Fruit fly (Drosophila melanogaster) whole organism, prepupa: ENCODE results near the gene Sil1.

Experiments used
- CG10669 ChIP-seq: fragments of 200-800 bp; sonication (Bioruptor generic); optimal IDR thresholded peaks from 3 replicates; lab custom pipeline; 2018; ENCODE audit warnings: missing biosample characterization, mild to moderate bottlenecking, missing genetic modification characterization, moderate library complexity
- CG11762 ChIP-seq: fragments of 200-800 bp; sonication (Bioruptor generic); optimal IDR thresholded peaks from 3 replicates; lab custom pipeline; 2016; ENCODE audit warnings: missing biosample characterization, missing genetic modification characterization; ENCODE audit not compliant: insufficient read depth
- CG11902 ChIP-seq: fragments of 200-800 bp; sonication (Bioruptor generic); optimal IDR thresholded peaks from 3 replicates; lab custom pipeline; 2016; ENCODE audit warnings: missing biosample characterization, missing genetic modification characterization
- CG15336 ChIP-seq: fragments of 200-800 bp; sonication (Bioruptor generic); IDR thresholded peaks from 2 replicates; pipeline ENCODE4 v1.3.6; 2022; ENCODE audit warnings: missing biosample characterization, missing genetic modification characterization
- CG3032 ChIP-seq: fragments of 200-800 bp; optimal IDR thresholded peaks from 2 replicates; lab custom pipeline; 2019; ENCODE audit warnings: missing biosample characterization, mild to moderate bottlenecking, missing genetic modification characterization, moderate library complexity
- CG31627 ChIP-seq: fragments of 200-800 bp; sonication (Bioruptor generic); optimal IDR thresholded peaks from 3 replicates; lab custom pipeline; 2016; ENCODE audit warnings: missing biosample characterization, missing genetic modification characterization
- CG3919 ChIP-seq: fragments of 200-800 bp; sonication (Bioruptor generic); optimal IDR thresholded peaks from 3 replicates; lab custom pipeline; 2016; ENCODE audit warnings: missing biosample characterization, missing genetic modification characterization
- CG4318 ChIP-seq: fragments of 200-800 bp; sonication (Bioruptor generic); optimal IDR thresholded peaks from 3 replicates; lab custom pipeline; 2017; ENCODE audit warnings: missing biosample characterization, mild to moderate bottlenecking, missing genetic modification characterization
- CG6163 ChIP-seq: fragments of 200-800 bp; sonication (Bioruptor generic); IDR thresholded peaks from 3 replicates; pipeline ENCODE4 v1.3.6; 2022; ENCODE audit warnings: missing biosample characterization, missing genetic modification characterization
- CG6792 ChIP-seq: fragments of 200-800 bp; sonication (Bioruptor generic); optimal IDR thresholded peaks from 3 replicates; lab custom pipeline; 2016; ENCODE audit warnings: missing biosample characterization, missing genetic modification characterization
- CG6854 ChIP-seq: fragments of 200-800 bp; sonication (Bioruptor generic); optimal IDR thresholded peaks from 2 replicates; lab custom pipeline; 2017; ENCODE audit warnings: missing biosample characterization, mild to moderate bottlenecking, missing genetic modification characterization
- CG7368 ChIP-seq: fragments of 200-800 bp; sonication (Bioruptor generic); optimal IDR thresholded peaks from 3 replicates; lab custom pipeline; 2016; ENCODE audit warnings: missing biosample characterization, missing genetic modification characterization
- CG8119 ChIP-seq: fragments of 200-800 bp; sonication (Bioruptor generic); IDR thresholded peaks from 3 replicates; pipeline ENCODE4 v1.3.6; 2022; ENCODE audit warnings: missing biosample characterization, missing genetic modification characterization
- CG8632 ChIP-seq: fragments of 200-800 bp; sonication (Bioruptor generic); optimal IDR thresholded peaks from 3 replicates; lab custom pipeline; 2016; ENCODE audit warnings: missing biosample characterization, missing genetic modification characterization
- CG9139 ChIP-seq: fragments of 200-800 bp; sonication (Bioruptor generic); optimal IDR thresholded peaks from 3 replicates; lab custom pipeline; 2017; ENCODE audit warnings: missing biosample characterization, mild to moderate bottlenecking, missing genetic modification characterization
- Eip75B ChIP-seq: fragments of 200-800 bp; sonication (Bioruptor generic); optimal IDR thresholded peaks from 3 replicates; lab custom pipeline; 2016; ENCODE audit warnings: missing biosample characterization, missing genetic modification characterization
- Eip78C ChIP-seq: fragments of 200-800 bp; sonication (Bioruptor generic); peaks from one replicate; lab custom pipeline; 2016; ENCODE audit warnings: missing biosample characterization, missing genetic modification characterization
- Eip93F ChIP-seq: fragments of 200-800 bp; sonication (Bioruptor generic); optimal IDR thresholded peaks from 2 replicates; lab custom pipeline; 2016; ENCODE audit warnings: missing biosample characterization, mild to moderate bottlenecking, missing genetic modification characterization
- Gug ChIP-seq: fragments of 200-800 bp; sonication (Bioruptor generic); IDR thresholded peaks from 2 replicates; pipeline ENCODE4 v1.3.6; 2022; ENCODE audit warnings: missing biosample characterization, missing genetic modification characterization
- Hr39 ChIP-seq: fragments of 200-800 bp; sonication (Bioruptor generic); optimal IDR thresholded peaks from 2 replicates; lab custom pipeline; 2016; ENCODE audit warnings: missing biosample characterization, missing genetic modification characterization
- Hr4 ChIP-seq: fragments of 200-800 bp; sonication (Bioruptor generic); optimal IDR thresholded peaks from 3 replicates; lab custom pipeline; 2016; ENCODE audit warnings: missing biosample characterization, missing genetic modification characterization
- Met ChIP-seq: fragments of 200-800 bp; sonication (Bioruptor generic); optimal IDR thresholded peaks from 3 replicates; lab custom pipeline; 2016; ENCODE audit warnings: missing biosample characterization, missing genetic modification characterization
- OdsH ChIP-seq: fragments of 200-800 bp; sonication (Bioruptor generic); optimal IDR thresholded peaks from 3 replicates; lab custom pipeline; 2016; ENCODE audit warnings: missing biosample characterization, missing genetic modification characterization
- Sox15 ChIP-seq: fragments of 200-800 bp; sonication (Bioruptor generic); optimal IDR thresholded peaks from 3 replicates; lab custom pipeline; 2016; ENCODE audit warnings: missing biosample characterization, missing genetic modification characterization
- dac ChIP-seq: fragments of 200-800 bp; sonication (Bioruptor generic); optimal IDR thresholded peaks from 2 replicates; lab custom pipeline; 2017; ENCODE audit warnings: missing biosample characterization, mild to moderate bottlenecking, missing genetic modification characterization
- dsx ChIP-seq: fragments of 200-800 bp; optimal IDR thresholded peaks from 3 replicates; lab custom pipeline; 2019; ENCODE audit warnings: missing biosample characterization, mild to moderate bottlenecking, missing genetic modification characterization, moderate library complexity; ENCODE audit not compliant: poor library complexity, severe bottlenecking
- esn ChIP-seq: fragments of 200-800 bp; sonication (Bioruptor generic); optimal IDR thresholded peaks from 2 replicates; lab custom pipeline; 2016; ENCODE audit warnings: missing biosample characterization, mild to moderate bottlenecking, missing genetic modification characterization, moderate library complexity
- fd85E ChIP-seq: fragments of 200-800 bp; sonication (Bioruptor generic); optimal IDR thresholded peaks from 3 replicates; lab custom pipeline; 2016; ENCODE audit warnings: missing biosample characterization, missing genetic modification characterization
- fkh ChIP-seq: fragments of 200-800 bp; sonication (Bioruptor generic); optimal IDR thresholded peaks from 3 replicates; lab custom pipeline; 2017; ENCODE audit warnings: missing biosample characterization, mild to moderate bottlenecking, missing genetic modification characterization, moderate library complexity
- net ChIP-seq: fragments of 200-800 bp; sonication (Bioruptor generic); optimal IDR thresholded peaks from 3 replicates; lab custom pipeline; 2016; ENCODE audit warnings: missing biosample characterization, missing genetic modification characterization
- pdm3 ChIP-seq: fragments of 200-800 bp; sonication (Bioruptor generic); optimal IDR thresholded peaks from 3 replicates; lab custom pipeline; 2016; ENCODE audit warnings: missing biosample characterization, missing genetic modification characterization
- salr ChIP-seq, 2 experiments: fragments of 200-800 bp; sonication (Bioruptor generic); optimal IDR thresholded peaks; 3 replicates each; lab custom pipeline; 2016 to 2018; ENCODE audit warnings: missing biosample characterization in 2 of 2, missing genetic modification characterization in 2 of 2, mild to moderate bottlenecking in 1 of 2
- spab ChIP-seq: fragments of 200-800 bp; sonication (Bioruptor generic); optimal IDR thresholded peaks from 2 replicates; lab custom pipeline; 2017; ENCODE audit warnings: missing biosample characterization, mild to moderate bottlenecking, missing genetic modification characterization, missing genetic modification reagents
- ss ChIP-seq, 2 experiments: fragments of 200-800 bp; sonication (Bioruptor generic); optimal IDR thresholded peaks; 2 replicates in 1 of 2; 3 replicates in 1 of 2; lab custom pipeline; 2017 to 2018; ENCODE audit warnings: mild to moderate bottlenecking in 2 of 2, missing biosample characterization in 2 of 2, missing genetic modification characterization in 2 of 2, moderate library complexity in 1 of 2
- svp ChIP-seq: fragments of 200-800 bp; sonication (Bioruptor generic); peaks from one replicate; lab custom pipeline; 2016; ENCODE audit warnings: missing biosample characterization, missing genetic modification characterization
- vri ChIP-seq: fragments of 200-800 bp; sonication (Bioruptor generic); optimal IDR thresholded peaks from 3 replicates; lab custom pipeline; 2016; ENCODE audit warnings: missing biosample characterization, mild to moderate bottlenecking, missing genetic modification characterization

The Sil1 gene

dm6 chr3R:25247379-25247869 is 12.1 kb upstream of the Sil1 start, which contains the start of the genes RpS27 and Nup37 (continued):
- TF ChIP-seq CG10669 (peak; percentile 87), CG7368 (GFP tag; lab: Kevin White, UChicago) (peak; percentile 96), CG11902 (GFP tag; lab: Kevin White, UChicago) (peak; percentile 93), Sox15 (GFP tag; lab: Kevin White, UChicago) (peak; percentile 92), CG15336 (0 out of 2 replicates have a peak, but pooled peaks have one; percentile 24), Met (GFP tag; lab: Kevin White, UChicago) (peak; percentile 96), spab (GFP tag; lab: Kevin White, UChicago) (peak; percentile 76), CG6163 (GFP tag; lab: Robert Waterston, UW) (peak; percentile 96), Eip93F (GFP tag; lab: Kevin White, UChicago) (no peak), Eip75B (peak; percentile 96), CG31627 (peak; percentile 97), salr (GFP tag; optimal IDR thresholded peaks at IDR 0.05; lab: Kevin White, UChicago) (peak in 1 of 2 experiments; percentile 98), CG3919 (GFP tag; lab: Kevin White, UChicago) (peak; percentile 98), net (GFP tag; lab: Kevin White, UChicago) (peak; percentile 96), CG4318 (GFP tag; lab: Kevin White, UChicago) (no peak), ss (GFP tag; optimal IDR thresholded peaks at IDR 0.05; lab: Kevin White, UChicago) (peak; percentile 85 to 93), OdsH (peak; percentile 92), CG6792 (GFP tag; lab: Kevin White, UChicago) (peak; percentile 91), dsx (peak; percentile 74), Hr4 (GFP tag; lab: Kevin White, UChicago) (no peak), pdm3 (GFP tag; lab: Kevin White, UChicago) (peak; percentile 94), CG3032 (tag; lab: Kevin White, UChicago) (peak; percentile 88), dac (GFP tag; lab: Kevin White, UChicago) (peak; percentile 91), CG8632 (GFP tag; lab: Kevin White, UChicago) (peak; percentile 89), CG11762 (GFP tag; lab: Kevin White, UChicago) (peak; percentile 88), CG9139 (GFP tag; lab: Kevin White, UChicago) (peak; percentile 94)

- TF ChIP-seq Hr39 (GFP tag; lab: Kevin White, UChicago) (no peak), fkh (GFP tag; lab: Kevin White, UChicago) (peak; percentile 11), svp (GFP tag; lab: Kevin White, UChicago) (peak; percentile 75), OdsH (no peak), Eip78C (GFP tag; lab: Kevin White, UChicago) (no peak)
These were observed 9.9 kb upstream of the Sil1 start, which contains the start of gene bam for dm6 chr3R:25245052-25245813. Gene bam (minus strand): TSS chr3R:25245109.

- TF ChIP-seq ss (GFP tag; optimal IDR thresholded peaks at IDR 0.05; lab: Kevin White, UChicago) (no peak), CG7368 (GFP tag; lab: Kevin White, UChicago) (no peak), fd85E (no peak), OdsH (no peak), vri (GFP tag; lab: Kevin White, UChicago) (no peak), Gug (GFP tag; lab: Robert Waterston, UW) (no peak), Met (GFP tag; lab: Kevin White, UChicago) (no peak), esn (no peak), spab (GFP tag; lab: Kevin White, UChicago) (no peak), CG8119 (GFP tag; lab: Robert Waterston, UW) (no peak), CG6854 (GFP tag; lab: Kevin White, UChicago) (no peak), pdm3 (GFP tag; lab: Kevin White, UChicago) (no peak), Hr39 (GFP tag; lab: Kevin White, UChicago) (no peak)
- TF ChIP-seq, all 60 proteins: peak for 0
These were observed 6.3 kb upstream of the Sil1 start, which contains the start of gene CG11854 for dm6 chr3R:25241507-25242070. Gene CG11854 (plus strand): TSS chr3R:25242020.
